Worm (Caenorhabditis elegans): Measurements from ENCODE around the gene fbxa-111.

The fbxa-111 gene

ce11 chrV:16902726-16903125 lies 46.8 kb downstream of the fbxa-111 start, which contains the start of gene srd-68:
srd-68 (minus strand) TSS chrV:16902826.
- TF ChIP-seq him-1 (tag; optimal IDR thresholded peaks at IDR 0.05): no peak
- TF ChIP-seq dao-5 (tag; optimal IDR thresholded peaks at IDR 0.05): no peak
- no peak for TF ChIP-seq W03F9.2 (tag; optimal IDR thresholded peaks at IDR 0.05)

- TF ChIP-seq W03F9.2 (tag; optimal IDR thresholded peaks at IDR 0.05) (no peak), dao-5 (tag; optimal IDR thresholded peaks at IDR 0.05) (no peak), him-1 (tag; optimal IDR thresholded peaks at IDR 0.05) (no peak)
Observed at ce11 chrV:16899355-16899754, 50.2 kb downstream of the fbxa-111 start, which contains the start of gene fbxa-45. fbxa-45 (minus strand) TSS chrV:16899455.
